Fruit fly (Drosophila melanogaster): ENCODE data around the gene CG17110.
A peak's percentile ranks its signal among the peaks of the same experiment; 100 is the strongest.

CG17110 gene

dm6 chr3R:23139634-23140010 lies 48.1 kb downstream of the CG17110 start (continued):
- TF ChIP-seq pum (GFP tag; optimal IDR thresholded peaks at IDR 0.05): no peak
- no peak for TF ChIP-seq Dp (GFP tag; optimal IDR thresholded peaks at IDR 0.05)
- no peak for TF ChIP-seq CkIIα-i1 (GFP tag; IDR thresholded peaks at IDR 0.05)
- no peak for TF ChIP-seq ac (GFP tag; optimal IDR thresholded peaks at IDR 0.05)
- TF ChIP-seq HHEX (GFP tag; optimal IDR thresholded peaks at IDR 0.05): no peak
- TF ChIP-seq CG7745 (tag; optimal IDR thresholded peaks at IDR 0.05): no peak
- no peak for TF ChIP-seq NC2β (GFP tag; optimal IDR thresholded peaks at IDR 0.05)
- TF ChIP-seq CG4707 (GFP tag; optimal IDR thresholded peaks at IDR 0.05): no peak
- TF ChIP-seq mirr (GFP tag; optimal IDR thresholded peaks at IDR 0.05): peak; percentile 90
- TF ChIP-seq corto (GFP tag; optimal IDR thresholded peaks at IDR 0.05): no peak
- no peak for TF ChIP-seq phol (tag; optimal IDR thresholded peaks at IDR 0.05)
- no peak for TF ChIP-seq psq (GFP tag; optimal IDR thresholded peaks at IDR 0.05)
- TF ChIP-seq H2.0 (GFP tag; IDR thresholded peaks at IDR 0.05): no peak
- TF ChIP-seq Bdp1 (GFP tag; optimal IDR thresholded peaks at IDR 0.05): no peak
- TF ChIP-seq CG7271 (tag; optimal IDR thresholded peaks at IDR 0.05): no peak
- no peak for TF ChIP-seq CG13296 (GFP tag; optimal IDR thresholded peaks at IDR 0.05)
- TF ChIP-seq CoRest (tag; optimal IDR thresholded peaks at IDR 0.05): no peak
- peak; percentile 24 for TF ChIP-seq zf30C (GFP tag; optimal IDR thresholded peaks at IDR 0.05)
- no peak for TF ChIP-seq CG5953 (GFP tag; IDR thresholded peaks at IDR 0.05)
- no peak for TF ChIP-seq ATbp (GFP tag; optimal IDR thresholded peaks at IDR 0.05)
- TF ChIP-seq CG9727 (GFP tag; optimal IDR thresholded peaks at IDR 0.05): peak; percentile 21
- no peak for TF ChIP-seq dmrt11E (tag; optimal IDR thresholded peaks at IDR 0.05)
- TF ChIP-seq Atf6 (GFP tag; IDR thresholded peaks at IDR 0.05): no peak
- no peak for TF ChIP-seq CG17612 (GFP tag; IDR thresholded peaks at IDR 0.05)
- TF ChIP-seq Aef1 (GFP tag; IDR thresholded peaks at IDR 0.05): no peak
- no peak for TF ChIP-seq fd3F (GFP tag; optimal IDR thresholded peaks at IDR 0.05)
- TF ChIP-seq Meics (GFP tag; optimal IDR thresholded peaks at IDR 0.05): peak; percentile 26
- TF ChIP-seq Ptx1 (GFP tag; IDR thresholded peaks at IDR 0.05): no peak
- no peak for TF ChIP-seq Xbp1 (GFP tag; optimal IDR thresholded peaks at IDR 0.05)
- TF ChIP-seq mld (GFP tag; IDR thresholded peaks at IDR 0.05; ENCODE audit: partially characterized antibody): no peak
- no peak for TF ChIP-seq CG13424 (tag; optimal IDR thresholded peaks at IDR 0.05)
- no peak for TF ChIP-seq tio (GFP tag; optimal IDR thresholded peaks at IDR 0.05)
- TF ChIP-seq sens-2 (GFP tag; IDR thresholded peaks at IDR 0.05): no peak
- TF ChIP-seq CG34422 (GFP tag; IDR thresholded peaks at IDR 0.05): 0 out of 3 replicates have a peak, but pooled peaks have one; percentile 33
- no peak for TF ChIP-seq sob (GFP tag; IDR thresholded peaks at IDR 0.05)
- no peak for TF ChIP-seq bowl (GFP tag; IDR thresholded peaks at IDR 0.05)
- no peak for TF ChIP-seq CG12942 (GFP tag; optimal IDR thresholded peaks at IDR 0.05)
- no peak for TF ChIP-seq Dip2 (GFP tag; IDR thresholded peaks at IDR 0.05)
- TF ChIP-seq CG18599 (GFP tag; optimal IDR thresholded peaks at IDR 0.05): peak; percentile 52
- TF ChIP-seq grn (GFP tag; optimal IDR thresholded peaks at IDR 0.05): peak; percentile 53
- TF ChIP-seq Sin3A (optimal IDR thresholded peaks at IDR 0.05): no peak
- no peak for TF ChIP-seq Lpt (GFP tag; optimal IDR thresholded peaks at IDR 0.05)
- no peak for TF ChIP-seq lilli (GFP tag; optimal IDR thresholded peaks at IDR 0.05)
- TF ChIP-seq gro (GFP tag; optimal IDR thresholded peaks at IDR 0.05): no peak
- TF ChIP-seq CG4404 (GFP tag; IDR thresholded peaks at IDR 0.05): no peak
- TF ChIP-seq CG17385 (GFP tag; optimal IDR thresholded peaks at IDR 0.05): no peak
- TF ChIP-seq Hey (tag; optimal IDR thresholded peaks at IDR 0.05): peak; percentile 79
- no peak for TF ChIP-seq nau (GFP tag; optimal IDR thresholded peaks at IDR 0.05)
- no peak for TF ChIP-seq CG11093 (GFP tag; IDR thresholded peaks at IDR 0.05)
- no peak for TF ChIP-seq da (GFP tag; optimal IDR thresholded peaks at IDR 0.05)
- no peak for TF ChIP-seq Ssrp (tag; optimal IDR thresholded peaks at IDR 0.05)
- no peak for TF ChIP-seq dysf (GFP tag; IDR thresholded peaks at IDR 0.05)
- TF ChIP-seq shn (GFP tag; optimal IDR thresholded peaks at IDR 0.05): no peak

Data from whole organism, embryonic.